Worm (Caenorhabditis elegans) whole organism, late embryonic: ENCODE measurements around the gene K03B8.8.

Source experiments
- C08G9.2 ChIP-seq: sonication (generic microtip); optimal IDR thresholded peaks from 2 replicates; lab custom pipeline; 2016; ENCODE audit warnings: mild to moderate bottlenecking, missing genetic modification characterization, moderate library complexity, missing compliant biosample characterization
- ama-1 ChIP-seq: fragments of 150-350 bp; optimal IDR thresholded peaks from 2 replicates; lab custom pipeline; 2014
- ceh-14 ChIP-seq: sonication (generic microtip); optimal IDR thresholded peaks from 2 replicates; lab custom pipeline; 2016; ENCODE audit warnings: missing genotype, missing genetic modification characterization, missing compliant biosample characterization
- ceh-24 ChIP-seq: sonication (generic microtip); optimal IDR thresholded peaks from 2 replicates; lab custom pipeline; 2016; ENCODE audit warnings: mild to moderate bottlenecking, missing genetic modification characterization, missing compliant biosample characterization
- ceh-31 ChIP-seq: sonication (generic microtip); optimal IDR thresholded peaks from 2 replicates; lab custom pipeline; 2016; ENCODE audit warnings: missing genetic modification characterization, missing compliant biosample characterization
- ceh-34 ChIP-seq: sonication (generic microtip); optimal IDR thresholded peaks from 2 replicates; lab custom pipeline; 2016; ENCODE audit warnings: mild to moderate bottlenecking, missing genetic modification characterization, missing compliant biosample characterization
- ceh-45 ChIP-seq: fragments of 200-800 bp; sonication (Bioruptor generic); IDR thresholded peaks from 2 replicates; pipeline ENCODE4 v1.3.6; 2022; ENCODE audit warnings: missing genetic modification reagents, missing genetic modification characterization, missing compliant biosample characterization
- ceh-48 ChIP-seq: sonication (generic microtip); optimal IDR thresholded peaks from 2 replicates; lab custom pipeline; 2016; ENCODE audit warnings: missing genetic modification characterization, inconsistent platforms, missing compliant biosample characterization
- ceh-9 ChIP-seq: sonication (generic microtip); optimal IDR thresholded peaks from 2 replicates; lab custom pipeline; 2016; ENCODE audit warnings: mild to moderate bottlenecking, missing genetic modification characterization, inconsistent platforms, missing compliant biosample characterization
- dmd-4 ChIP-seq: sonication (generic microtip); optimal IDR thresholded peaks from 2 replicates; lab custom pipeline; 2016; ENCODE audit warnings: borderline replicate concordance, missing genetic modification characterization, missing compliant biosample characterization
- dve-1 ChIP-seq: sonication (generic microtip); optimal IDR thresholded peaks from 2 replicates; lab custom pipeline; 2017; ENCODE audit warnings: antibody characterized with exemption, mild to moderate bottlenecking, missing genetic modification characterization, missing compliant biosample characterization
- elt-2 ChIP-seq: sonication (generic microtip); optimal IDR thresholded peaks from 2 replicates; lab custom pipeline; 2016; ENCODE audit warnings: missing genetic modification reagents, missing genetic modification characterization, missing compliant biosample characterization
- ets-4 ChIP-seq: sonication (generic microtip); optimal IDR thresholded peaks from 2 replicates; lab custom pipeline; 2016; ENCODE audit warnings: missing genetic modification characterization, missing compliant biosample characterization
- eyg-1 ChIP-seq: sonication (generic microtip); optimal IDR thresholded peaks from 2 replicates; lab custom pipeline; 2016; ENCODE audit warnings: missing genotype, missing genetic modification characterization, missing compliant biosample characterization
- fkh-10 ChIP-seq: fragments of 150-350 bp; optimal IDR thresholded peaks from 2 replicates; lab custom pipeline; 2014; ENCODE audit warnings: missing biosample characterization, missing genetic modification reagents, missing genetic modification characterization
- hlh-13 ChIP-seq: fragments of 200-800 bp; sonication (Bioruptor generic); optimal IDR thresholded peaks from 2 replicates; lab custom pipeline; 2018; ENCODE audit warnings: mild to moderate bottlenecking, missing genetic modification characterization, missing compliant biosample characterization
- hlh-15 ChIP-seq: sonication (generic microtip); optimal IDR thresholded peaks from 2 replicates; lab custom pipeline; 2016; ENCODE audit warnings: missing genetic modification characterization, missing compliant biosample characterization
- hlh-30 ChIP-seq: sonication (generic microtip); optimal IDR thresholded peaks from 2 replicates; lab custom pipeline; 2017; ENCODE audit warnings: antibody characterized with exemption, missing genetic modification characterization, missing compliant biosample characterization; ENCODE audit not compliant: insufficient read depth
- hlh-6 ChIP-seq: sonication (generic microtip); optimal IDR thresholded peaks from 2 replicates; lab custom pipeline; 2016; ENCODE audit warnings: missing genotype, missing genetic modification characterization, missing compliant biosample characterization
- mec-3 ChIP-seq: sonication (generic microtip); optimal IDR thresholded peaks from 2 replicates; lab custom pipeline; 2016; ENCODE audit warnings: borderline replicate concordance, missing genetic modification characterization, missing compliant biosample characterization
- nfya-1 ChIP-seq: sonication (generic microtip); optimal IDR thresholded peaks from 2 replicates; lab custom pipeline; 2017; ENCODE audit warnings: missing genetic modification characterization, mild to moderate bottlenecking, missing compliant biosample characterization, antibody characterized with exemption, moderate library complexity
- pat-9 ChIP-seq: fragments of 200-800 bp; sonication (Bioruptor generic); optimal IDR thresholded peaks from 2 replicates; lab custom pipeline; 2018; ENCODE audit warnings: mild to moderate bottlenecking, missing genetic modification characterization, moderate library complexity, missing compliant biosample characterization
- pha-4 ChIP-seq: fragments of 150-350 bp; optimal IDR thresholded peaks from 2 replicates; lab custom pipeline; 2018; ENCODE audit warnings: missing biosample characterization, missing genetic modification reagents, missing genetic modification characterization
- pros-1 ChIP-seq: fragments of 150-350 bp; optimal IDR thresholded peaks from 2 replicates; lab custom pipeline; 2014; ENCODE audit warnings: missing biosample characterization, missing genetic modification reagents, missing genetic modification characterization
- ref-2 ChIP-seq: sonication (generic microtip); optimal IDR thresholded peaks from 2 replicates; lab custom pipeline; 2016; ENCODE audit warnings: missing genetic modification characterization, missing compliant biosample characterization
- sdc-2 ChIP-seq: sonication (generic microtip); optimal IDR thresholded peaks from 2 replicates; lab custom pipeline; 2016; ENCODE audit warnings: missing genotype, missing genetic modification characterization, missing compliant biosample characterization
- sox-2 ChIP-seq: fragments of 200-800 bp; sonication (Bioruptor generic); IDR thresholded peaks from 2 replicates; pipeline ENCODE4 v1.3.6; 2022; ENCODE audit warnings: missing genetic modification reagents, missing genetic modification characterization, missing compliant biosample characterization
- syd-9 ChIP-seq: sonication (generic microtip); optimal IDR thresholded peaks from 2 replicates; lab custom pipeline; 2016; ENCODE audit warnings: mild to moderate bottlenecking, missing genetic modification characterization, moderate library complexity, missing compliant biosample characterization
- tbx-2 ChIP-seq: sonication (generic microtip); optimal IDR thresholded peaks from 2 replicates; lab custom pipeline; 2016; ENCODE audit warnings: missing genetic modification characterization, missing compliant biosample characterization
- tbx-7 ChIP-seq: sonication (generic microtip); optimal IDR thresholded peaks from 2 replicates; lab custom pipeline; 2016; ENCODE audit warnings: missing genotype, missing genetic modification characterization, missing compliant biosample characterization
- unc-42 ChIP-seq: sonication (generic microtip); optimal IDR thresholded peaks from 2 replicates; lab custom pipeline; 2016; ENCODE audit warnings: missing genotype, missing genetic modification characterization, missing compliant biosample characterization
- unc-55 ChIP-seq: sonication (generic microtip); optimal IDR thresholded peaks from 2 replicates; lab custom pipeline; 2017; ENCODE audit warnings: missing biosample characterization, missing genetic modification reagents, missing genetic modification characterization
- unc-86 ChIP-seq: sonication (generic microtip); optimal IDR thresholded peaks from 2 replicates; lab custom pipeline; 2016; ENCODE audit warnings: missing genetic modification characterization, missing compliant biosample characterization
- ztf-16 ChIP-seq: sonication (generic microtip); optimal IDR thresholded peaks from 2 replicates; lab custom pipeline; 2017; ENCODE audit warnings: missing genetic modification characterization, missing compliant biosample characterization

Gene K03B8.8

ce11 chrV:11436407-11436806, 25.6 kb upstream of the K03B8.8 start:
- TF ChIP-seq elt-2 (tag; lab: Kevin White, UChicago) (no peak), ceh-48 (tag; lab: Kevin White, UChicago) (no peak), hlh-15 (tag; lab: Kevin White, UChicago) (no peak), hlh-6 (tag; lab: Kevin White, UChicago) (no peak), tbx-7 (tag; lab: Kevin White, UChicago) (no peak), unc-42 (tag; lab: Kevin White, UChicago) (peak; percentile 39), dve-1 (no peak)
- TF ChIP-seq, all 69 proteins: peak for 1

ce11 chrV:11435242-11435641, 24.4 kb upstream of the K03B8.8 start:
- no peak for TF ChIP-seq ceh-45 (GFP tag; lab: Robert Waterston, UW)
- TF ChIP-seq unc-55 (GFP tag; lab: Kevin White, UChicago): no peak
- TF ChIP-seq syd-9 (tag; lab: Kevin White, UChicago): no peak
- no peak for TF ChIP-seq dmd-4 (tag; lab: Kevin White, UChicago)
- no peak for TF ChIP-seq hlh-30 (tag; lab: Kevin White, UChicago)
- TF ChIP-seq pros-1 (tag; lab: Kevin White, UChicago): no peak
- no peak for TF ChIP-seq ceh-34 (tag; lab: Kevin White, UChicago)
- no peak for TF ChIP-seq ztf-16
- TF ChIP-seq, all 69 proteins: peak for 0

DNA sequence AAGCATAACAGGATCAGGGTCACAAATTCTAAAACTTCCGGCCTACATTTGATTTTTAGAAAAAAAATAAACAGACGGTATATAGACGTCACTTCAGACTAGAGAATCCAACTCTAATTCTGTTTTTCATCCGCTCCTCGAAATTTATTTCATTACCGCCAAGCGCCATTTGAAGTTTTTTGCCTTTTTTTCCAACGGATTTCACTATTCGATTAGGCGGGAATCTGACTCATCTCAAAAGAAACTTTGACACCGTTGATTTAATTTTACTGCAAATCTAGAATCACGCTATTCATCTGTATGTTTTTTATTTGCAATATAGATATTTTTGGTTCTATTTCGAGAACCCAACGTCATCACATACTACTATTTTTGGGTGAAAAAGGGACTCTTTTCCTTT, 20.0 kb upstream of the K03B8.8 start:
- TF ChIP-seq pha-4 (tag; lab: Kevin White, UChicago) (no peak), unc-42 (tag; lab: Kevin White, UChicago) (peak; percentile 40)

DNA sequence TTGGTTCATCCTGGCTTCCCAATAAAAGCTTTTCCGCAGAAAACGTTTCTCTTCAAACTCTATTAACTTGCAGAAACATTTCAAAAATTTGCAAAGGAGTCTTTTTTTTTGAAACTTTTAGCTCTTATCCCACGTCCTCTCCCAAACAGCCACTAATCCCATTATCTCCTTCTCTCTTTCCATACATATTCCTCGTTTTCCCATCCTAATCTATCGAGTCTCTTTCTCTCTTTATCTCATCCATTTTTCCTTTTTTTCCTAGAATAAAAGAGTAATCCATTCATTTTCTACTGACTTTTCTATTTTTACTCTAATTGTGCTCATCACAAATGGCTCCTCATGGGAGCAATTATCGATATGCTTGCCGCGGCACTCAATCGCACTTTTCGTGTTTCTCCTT, 17.9 kb upstream of the K03B8.8 start:
- TF ChIP-seq tbx-7 (tag; lab: Kevin White, UChicago): no peak
- TF ChIP-seq unc-55 (GFP tag; lab: Kevin White, UChicago): no peak
- TF ChIP-seq ceh-24 (tag; lab: Kevin White, UChicago): no peak
- no peak for TF ChIP-seq nfya-1 (tag; lab: Kevin White, UChicago)
- TF ChIP-seq ref-2 (tag; lab: Kevin White, UChicago): no peak
- peak; percentile 19 for TF ChIP-seq ceh-31
- TF ChIP-seq tbx-2 (tag; lab: Kevin White, UChicago): no peak
- no peak for TF ChIP-seq ceh-9 (tag; lab: Kevin White, UChicago)
- no peak for TF ChIP-seq eyg-1
- peak; percentile 83 for TF ChIP-seq unc-42 (tag; lab: Kevin White, UChicago)
- no peak for TF ChIP-seq pat-9 (tag; lab: Kevin White, UChicago)

DNA sequence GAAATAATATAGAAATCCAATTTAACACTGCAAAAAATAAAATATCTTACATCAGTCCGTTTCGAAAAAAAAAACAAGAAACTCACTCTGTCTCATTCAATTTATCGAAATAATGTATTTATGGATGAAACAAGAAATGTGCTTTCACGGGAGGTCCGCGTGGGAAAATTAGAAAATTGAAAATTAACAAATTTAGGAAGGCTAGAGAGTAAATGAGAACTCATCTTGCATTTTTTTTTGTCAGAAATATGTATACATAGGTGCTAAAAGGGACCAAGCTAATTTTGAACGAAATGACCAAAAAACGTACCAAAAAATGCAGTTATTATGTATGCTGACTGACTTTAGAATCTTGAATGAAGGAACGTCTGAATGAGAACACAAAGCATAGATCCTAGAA, 13.8 kb upstream of the K03B8.8 start, which contains the start of gene T26H10.2:
Gene T26H10.2, minus strand, starts transcription at position 101 of the 400 bp plus-strand sequence.
- TF ChIP-seq sdc-2: no peak
- TF ChIP-seq hlh-15 (tag; lab: Kevin White, UChicago): no peak
- no peak for TF ChIP-seq ceh-14 (tag; lab: Kevin White, UChicago)
- TF ChIP-seq ceh-45 (GFP tag; lab: Robert Waterston, UW): no peak
- no peak for TF ChIP-seq ceh-24 (tag; lab: Kevin White, UChicago)
- TF ChIP-seq dve-1: no peak
- no peak for TF ChIP-seq mec-3 (tag; lab: Kevin White, UChicago)
- TF ChIP-seq C08G9.2 (tag; lab: Kevin White, UChicago): no peak
- no peak for TF ChIP-seq ama-1 (lab: Kevin White, UChicago)
- TF ChIP-seq sox-2: no peak
- no peak for TF ChIP-seq hlh-6 (tag; lab: Kevin White, UChicago)
- TF ChIP-seq unc-86 (tag; lab: Kevin White, UChicago): no peak
- TF ChIP-seq ets-4 (tag; lab: Kevin White, UChicago): no peak
- no peak for TF ChIP-seq fkh-10 (GFP tag; lab: Kevin White, UChicago)
- TF ChIP-seq ceh-9 (tag; lab: Kevin White, UChicago): no peak
- no peak for TF ChIP-seq hlh-30 (tag; lab: Kevin White, UChicago)
- TF ChIP-seq hlh-13 (GFP tag; lab: Kevin White, UChicago): no peak
- TF ChIP-seq, all 69 proteins: peak for 0
